Fruit fly (Drosophila melanogaster): ENCODE measurements around the gene sturkopf.

Gene sturkopf

dm6 chr3L:1323136-1323535, 10.0 kb upstream of the sturkopf start (continued):
- TF ChIP-seq Rx (GFP tag; IDR thresholded peaks at IDR 0.05) (0 out of 2 replicates have a peak, but pooled peaks have one; percentile 16), CG13775 (GFP tag; optimal IDR thresholded peaks at IDR 0.05) (peak; percentile 53), ERR (GFP tag; optimal IDR thresholded peaks at IDR 0.05) (peak; percentile 42), CG3838 (GFP tag; optimal IDR thresholded peaks at IDR 0.05) (peak; percentile 18), Nf-YB (GFP tag; optimal IDR thresholded peaks at IDR 0.05) (peak; percentile 59), CG9609 (GFP tag; optimal IDR thresholded peaks at IDR 0.05) (peak; percentile 58), CG7357 (GFP tag; IDR thresholded peaks at IDR 0.05) (peak; percentile 42; the same call in 1 of the 3 replicates), chinmo (GFP tag; IDR thresholded peaks at IDR 0.05; ENCODE audit: partially characterized antibody) (no peak), Usf (GFP tag; optimal IDR thresholded peaks at IDR 0.05) (peak; percentile 45), CG17612 (GFP tag; IDR thresholded peaks at IDR 0.05) (no peak), CG16813 (GFP tag; IDR thresholded peaks at IDR 0.05; ENCODE audit: partially characterized antibody) (no peak), nom (GFP tag; optimal IDR thresholded peaks at IDR 0.05) (no peak), tio (GFP tag; optimal IDR thresholded peaks at IDR 0.05) (no peak), sna (GFP tag; IDR thresholded peaks at IDR 0.05; ENCODE audit: partially characterized antibody) (no peak), CG15696 (tag; optimal IDR thresholded peaks at IDR 0.05) (peak; percentile 8), cato (GFP tag; optimal IDR thresholded peaks at IDR 0.05; ENCODE audit: borderline replicate concordance) (peak; percentile 38), pnt (GFP tag; optimal IDR thresholded peaks at IDR 0.05) (peak; percentile 64), emc (GFP tag; optimal IDR thresholded peaks at IDR 0.05) (no peak), Vsx1 (GFP tag; optimal IDR thresholded peaks at IDR 0.05) (peak; percentile 3), tx (GFP tag; optimal IDR thresholded peaks at IDR 0.05) (peak; percentile 56), CG12219 (GFP tag; optimal IDR thresholded peaks at IDR 0.05) (peak; percentile 71), sisA (GFP tag; IDR thresholded peaks at IDR 0.05) (peak; percentile 74), aop (GFP tag; IDR thresholded peaks at IDR 0.05) (no peak), Dip3 (GFP tag; optimal IDR thresholded peaks at IDR 0.05) (peak; percentile 44), CG2199 (GFP tag; IDR thresholded peaks at IDR 0.05) (0 out of 3 replicates have a peak, but pooled peaks have one; percentile 53), CG43689 (GFP tag; IDR thresholded peaks at IDR 0.05) (no peak), btn (GFP tag; optimal IDR thresholded peaks at IDR 0.05) (peak; percentile 33), slp2 (GFP tag; optimal IDR thresholded peaks at IDR 0.05) (peak; percentile 69), bab2 (GFP tag; optimal IDR thresholded peaks at IDR 0.05) (peak; percentile 33), CG8290 (GFP tag; optimal IDR thresholded peaks at IDR 0.05) (peak; percentile 71), CG8290 (tag; optimal IDR thresholded peaks at IDR 0.05) (peak; percentile 32 to 34), otp (GFP tag; IDR thresholded peaks at IDR 0.05) (peak; percentile 83; the same call in 2 of the 3 replicates), Gsc (GFP tag; IDR thresholded peaks at IDR 0.05) (no peak), Deaf1 (tag; optimal IDR thresholded peaks at IDR 0.05) (peak; percentile 44), hkb (optimal IDR thresholded peaks at IDR 0.05) (no peak), hkb (GFP tag; IDR thresholded peaks at IDR 0.05) (peak; percentile 71), jing (GFP tag; optimal IDR thresholded peaks at IDR 0.05) (no peak), pho (GFP tag; optimal IDR thresholded peaks at IDR 0.05) (peak; percentile 11), odd (GFP tag; optimal IDR thresholded peaks at IDR 0.05) (peak; percentile 63), Bteb2 (GFP tag; optimal IDR thresholded peaks at IDR 0.05) (peak; percentile 24), MBD-R2 (GFP tag; IDR thresholded peaks at IDR 0.05) (no peak), CG9876 (GFP tag; optimal IDR thresholded peaks at IDR 0.05) (peak; percentile 30), Eip74EF (GFP tag; optimal IDR thresholded peaks at IDR 0.05) (peak in 1 of 2 experiments; percentile 8), nau (GFP tag; optimal IDR thresholded peaks at IDR 0.05) (peak; percentile 25), Med (GFP tag) (peak; percentile 81), CG17359 (tag; optimal IDR thresholded peaks at IDR 0.05) (peak; percentile 64), CG16815 (GFP tag; optimal IDR thresholded peaks at IDR 0.05) (peak; percentile 52), gem (tag; optimal IDR thresholded peaks at IDR 0.05) (peak; percentile 84), twi (tag; optimal IDR thresholded peaks at IDR 0.05) (peak; percentile 75), stwl (tag; optimal IDR thresholded peaks at IDR 0.05) (no peak), CG10274 (GFP tag; optimal IDR thresholded peaks at IDR 0.05) (no peak)

All from whole organism, embryonic.